Worm (Caenorhabditis elegans) whole organism, young adult: Measurements from ENCODE around the gene ador-1.

Experiments
- B0261.1 ChIP-seq: sonication (generic microtip); optimal IDR thresholded peaks from 2 replicates; lab custom pipeline; 2016; ENCODE audit warnings: mild to moderate bottlenecking, missing genetic modification characterization, moderate library complexity, missing compliant biosample characterization
- C17E4.6 ChIP-seq: fragments of 200-800 bp; sonication (Bioruptor generic); IDR thresholded peaks from 2 replicates; pipeline ENCODE4 v1.3.6; 2022; ENCODE audit warnings: missing genetic modification reagents, missing genetic modification characterization, missing compliant biosample characterization
- D2030.7 ChIP-seq: fragments of 200-800 bp; sonication (Bioruptor generic); IDR thresholded peaks from 2 replicates; pipeline ENCODE4 v1.3.6; 2022; ENCODE audit warnings: missing genetic modification reagents, missing genetic modification characterization, missing compliant biosample characterization
- F33H1.4 ChIP-seq: fragments of 200-800 bp; sonication (Bioruptor generic); IDR thresholded peaks from 2 replicates; pipeline ENCODE4 v1.3.6; 2022; ENCODE audit warnings: missing genetic modification reagents, missing genetic modification characterization, missing compliant biosample characterization
- F52B5.7 ChIP-seq: sonication (generic microtip); optimal IDR thresholded peaks from 2 replicates; lab custom pipeline; 2016; ENCODE audit warnings: mild to moderate bottlenecking, missing genetic modification characterization, missing compliant biosample characterization
- Y95B8A.8 ChIP-seq: fragments of 200-800 bp; sonication (Bioruptor generic); IDR thresholded peaks from 2 replicates; pipeline ENCODE4 v1.3.6; 2022; ENCODE audit warnings: missing genetic modification reagents, missing genetic modification characterization, missing compliant biosample characterization
- athp-1 ChIP-seq: sonication (generic microtip); optimal IDR thresholded peaks from 2 replicates; lab custom pipeline; 2017; ENCODE audit warnings: mild to moderate bottlenecking, missing genetic modification characterization, missing compliant biosample characterization
- ccch-3 ChIP-seq: fragments of 200-800 bp; sonication (Bioruptor generic); optimal IDR thresholded peaks from 2 replicates; lab custom pipeline; 2018; ENCODE audit warnings: mild to moderate bottlenecking, missing genetic modification characterization, missing compliant biosample characterization
- cebp-1 ChIP-seq, 2 experiments: fragments of 200-800 bp in 1 of 2; sonication (Bioruptor generic) in 1 of 2; sonication (generic microtip) in 1 of 2; IDR thresholded peaks in 1 of 2; optimal IDR thresholded peaks in 1 of 2; 2 replicates each; pipeline versions ENCODE4 v1.3.6 to Lab custom; 2017 to 2022; ENCODE audit warnings: missing compliant biosample characterization in 2 of 2, missing genetic modification characterization in 2 of 2, mild to moderate bottlenecking in 1 of 2, missing genetic modification reagents in 1 of 2, moderate library complexity in 1 of 2
- ceh-58 ChIP-seq: fragments of 200-800 bp; sonication (Bioruptor generic); IDR thresholded peaks from 2 replicates; pipeline ENCODE4 v1.3.6; 2022; ENCODE audit warnings: missing genetic modification characterization, missing compliant biosample characterization
- ceh-91 ChIP-seq: fragments of 200-800 bp; sonication (Bioruptor generic); IDR thresholded peaks from 2 replicates; pipeline ENCODE4 v1.3.6; 2022; ENCODE audit warnings: missing genetic modification reagents, missing genetic modification characterization, missing compliant biosample characterization
- die-1 ChIP-seq: sonication (generic microtip); optimal IDR thresholded peaks from 2 replicates; lab custom pipeline; 2016; ENCODE audit warnings: missing genotype, mild to moderate bottlenecking, missing genetic modification characterization, missing compliant biosample characterization
- gei-17 ChIP-seq: fragments of 200-800 bp; sonication (Bioruptor generic); optimal IDR thresholded peaks from 2 replicates; lab custom pipeline; 2018; ENCODE audit warnings: mild to moderate bottlenecking, missing genetic modification characterization, missing compliant biosample characterization
- hlh-12 ChIP-seq: sonication (generic microtip); optimal IDR thresholded peaks from 2 replicates; lab custom pipeline; 2016; ENCODE audit warnings: missing genetic modification characterization, missing compliant biosample characterization
- hsf-1 ChIP-seq: fragments of 200-800 bp; sonication (Bioruptor generic); IDR thresholded peaks from 2 replicates; pipeline ENCODE4 v1.3.6; 2022; ENCODE audit warnings: missing genetic modification reagents, missing genetic modification characterization, missing compliant biosample characterization
- lin-35 ChIP-seq, 3 experiments: fragments of 150-350 bp in 2 of 3; sonication (generic microtip) in 1 of 3; optimal IDR thresholded peaks; 2 replicates each; lab custom pipeline; 2014 to 2018; ENCODE audit warnings: missing biosample characterization in 3 of 3, missing genetic modification characterization in 3 of 3, missing genetic modification reagents in 3 of 3
- mxl-1 ChIP-seq: sonication (generic microtip); optimal IDR thresholded peaks from 2 replicates; lab custom pipeline; 2016; ENCODE audit warnings: missing genetic modification characterization, missing compliant biosample characterization
- nhr-120 ChIP-seq: fragments of 200-800 bp; sonication (Bioruptor generic); IDR thresholded peaks from 2 replicates; pipeline ENCODE4 v1.3.6; 2022; ENCODE audit warnings: missing genetic modification characterization, missing compliant biosample characterization
- nhr-80 ChIP-seq: sonication (generic microtip); optimal IDR thresholded peaks from 2 replicates; lab custom pipeline; 2016; ENCODE audit warnings: missing genetic modification characterization, missing compliant biosample characterization
- pha-4 ChIP-seq: fragments of 150-350 bp; sonication (generic microtip); optimal IDR thresholded peaks from 2 replicates; lab custom pipeline; 2014; ENCODE audit warnings: missing biosample characterization, missing genetic modification reagents, missing genetic modification characterization
- rcor-1 ChIP-seq: fragments of 200-800 bp; sonication (Bioruptor generic); IDR thresholded peaks from 2 replicates; pipeline ENCODE4 v1.3.6; 2022; ENCODE audit warnings: missing genetic modification reagents, missing genetic modification characterization, missing compliant biosample characterization
- sdz-38 ChIP-seq: sonication (generic microtip); optimal IDR thresholded peaks from 2 replicates; lab custom pipeline; 2016; ENCODE audit warnings: missing genotype, missing genetic modification characterization, missing compliant biosample characterization
- snpc-3.4 ChIP-seq: sonication (generic microtip); optimal IDR thresholded peaks from 2 replicates; lab custom pipeline; 2017; ENCODE audit warnings: missing genetic modification characterization, mild to moderate bottlenecking, missing compliant biosample characterization, antibody characterized with exemption, moderate library complexity, missing genotype, missing genetic modification reagents
- somi-1 ChIP-seq: fragments of 200-800 bp; sonication (Bioruptor generic); optimal IDR thresholded peaks from 2 replicates; lab custom pipeline; 2018; ENCODE audit warnings: mild to moderate bottlenecking, missing genetic modification characterization, missing compliant biosample characterization
- tbx-9 ChIP-seq: sonication (generic microtip); optimal IDR thresholded peaks from 2 replicates; lab custom pipeline; 2016; ENCODE audit warnings: borderline replicate concordance, missing genetic modification characterization, inconsistent platforms, missing compliant biosample characterization
- xnd-1 ChIP-seq: sonication (generic microtip); optimal IDR thresholded peaks from 2 replicates; lab custom pipeline; 2016; ENCODE audit warnings: missing genotype, missing genetic modification reagents, missing genetic modification characterization, missing compliant biosample characterization
- zfh-2 ChIP-seq: fragments of 200-800 bp; sonication (Bioruptor generic); conservative IDR thresholded peaks from 2 replicates; pipeline ENCODE4 v1.3.6; 2022; ENCODE audit warnings: missing genetic modification reagents, missing genetic modification characterization, missing compliant biosample characterization
- zim-3 ChIP-seq: sonication (generic microtip); optimal IDR thresholded peaks from 2 replicates; lab custom pipeline; 2017; ENCODE audit warnings: mild to moderate bottlenecking, missing genetic modification characterization, moderate library complexity, missing compliant biosample characterization
- ztf-18 ChIP-seq: sonication (generic microtip); optimal IDR thresholded peaks from 2 replicates; lab custom pipeline; 2016; ENCODE audit warnings: missing genotype, mild to moderate bottlenecking, missing genetic modification characterization, missing compliant biosample characterization
- ztf-26 ChIP-seq: sonication (generic microtip); optimal IDR thresholded peaks from 2 replicates; lab custom pipeline; 2017; ENCODE audit warnings: missing genetic modification characterization, missing compliant biosample characterization
- ztf-3 ChIP-seq: fragments of 200-800 bp; sonication (Bioruptor generic); optimal IDR thresholded peaks from 2 replicates; lab custom pipeline; 2018; ENCODE audit warnings: mild to moderate bottlenecking, missing genetic modification characterization, missing compliant biosample characterization

The ador-1 gene

ce11 chrII:12452754-12453352 is 49.8 kb downstream of the ador-1 start, which contains the start of the genes sre-35 and sre-33:
Gene sre-35, minus strand, starts transcription at chrII:12452854.
Gene sre-33, plus strand, starts transcription at chrII:12453302.
- no peak for TF ChIP-seq rcor-1 (GFP tag; lab: Robert Waterston, UW)
- no peak for TF ChIP-seq Y95B8A.8 (GFP tag; lab: Robert Waterston, UW)
- no peak for TF ChIP-seq zim-3 (tag; lab: Kevin White, UChicago)
- no peak for TF ChIP-seq snpc-3.4 (tag; lab: Kevin White, UChicago)
- TF ChIP-seq xnd-1 = no peak
- no peak for TF ChIP-seq mxl-1 (tag; lab: Kevin White, UChicago)
- TF ChIP-seq tbx-9 = no peak
- TF ChIP-seq ztf-18 (tag; lab: Kevin White, UChicago) = no peak
- TF ChIP-seq sdz-38 = no peak

- no peak for TF ChIP-seq zim-3 (tag; lab: Kevin White, UChicago)
- no peak for TF ChIP-seq cebp-1 (GFP tag; IDR thresholded peaks at IDR 0.05; lab: Robert Waterston, UW)
- TF ChIP-seq cebp-1 (tag; optimal IDR thresholded peaks at IDR 0.05; lab: Kevin White, UChicago) = no peak
- no peak for TF ChIP-seq die-1 (tag; lab: Kevin White, UChicago)
- no peak for TF ChIP-seq zfh-2 (GFP tag; lab: Robert Waterston, UW)
- no peak for TF ChIP-seq athp-1 (tag; lab: Kevin White, UChicago)
- no peak for TF ChIP-seq ztf-26 (tag; lab: Kevin White, UChicago)
- no peak for TF ChIP-seq ceh-91 (GFP tag; lab: Robert Waterston, UW)
- no peak for TF ChIP-seq F33H1.4 (GFP tag; lab: Robert Waterston, UW)
- no peak for TF ChIP-seq lin-35 (GFP tag; optimal IDR thresholded peaks at IDR 0.05; lab: Kevin White, UChicago)
- TF ChIP-seq nhr-80 = no peak
- TF ChIP-seq D2030.7 = no peak
- no peak for TF ChIP-seq hlh-12 (tag; lab: Kevin White, UChicago)
- no peak for TF ChIP-seq C17E4.6 (GFP tag; lab: Robert Waterston, UW)
- TF ChIP-seq ccch-3 (GFP tag; lab: Kevin White, UChicago) = no peak
- TF ChIP-seq pha-4 (tag; lab: Kevin White, UChicago) = no peak
- no peak for TF ChIP-seq hsf-1 (GFP tag; lab: Robert Waterston, UW)
- TF ChIP-seq ztf-3 (GFP tag; lab: Kevin White, UChicago) = no peak
- no peak for TF ChIP-seq ceh-58
- TF ChIP-seq B0261.1 (tag; lab: Kevin White, UChicago) = no peak
- TF ChIP-seq F52B5.7 = no peak
These were observed 52.8 kb downstream of the ador-1 start, which contains the start of gene sre-34 for ce11 chrII:12449849-12450248. Gene sre-34, plus strand, starts transcription at chrII:12450149.

- TF ChIP-seq ztf-18 (tag; lab: Kevin White, UChicago) (no peak), gei-17 (no peak), somi-1 (GFP tag; lab: Kevin White, UChicago) (no peak), nhr-120 (GFP tag; lab: Robert Waterston, UW) (no peak)
These were observed 54.4 kb downstream of the ador-1 start, which contains the start of gene srh-27 for ce11 chrII:12448241-12448640. Gene srh-27, plus strand, starts transcription at chrII:12448541.
